Fruit fly (Drosophila melanogaster) ovary, adult (tissue): Measurements from ENCODE around the gene FoxL1.
A peak's percentile ranks its signal among the peaks of the same experiment; 100 is the strongest.

ENCODE experiments used
- CG17801 ChIP-seq: fragments of 200-800 bp; optimal IDR thresholded peaks from 2 replicates; lab custom pipeline; 2019; ENCODE audit warnings: missing biosample characterization, mild to moderate bottlenecking, missing genetic modification characterization, moderate library complexity; ENCODE audit not compliant: partially characterized antibody

Gene FoxL1

dm6 chr3L:4056812-4057211 is 38.1 kb downstream of the FoxL1 start:
- no peak for TF ChIP-seq CG17801 (GFP tag; lab: Kevin White, UChicago)

DNA sequence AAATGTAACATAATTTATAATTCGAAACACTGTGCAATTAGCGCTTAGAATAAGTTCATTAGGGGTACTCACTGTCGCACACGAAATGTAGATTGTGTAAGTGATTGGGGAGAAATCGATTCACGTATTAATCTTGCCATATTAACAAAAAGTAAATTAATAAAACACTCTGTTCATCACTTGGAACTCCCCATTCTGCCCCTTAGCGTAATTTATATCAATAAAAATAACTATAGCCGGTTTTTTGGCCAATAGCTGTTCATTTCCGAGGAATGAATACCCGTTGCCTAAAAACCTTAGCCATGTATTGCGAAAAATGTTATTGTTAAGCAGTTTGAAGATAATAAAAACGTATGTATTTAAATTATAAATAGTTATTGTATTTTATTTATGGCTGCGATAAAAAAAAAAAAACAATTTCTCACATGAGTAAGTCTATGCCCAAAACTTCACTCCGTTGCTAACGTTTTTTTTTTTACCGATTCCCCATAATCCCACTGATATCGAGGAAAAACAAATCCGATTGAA is 40.7 kb downstream of the FoxL1 start, which contains the start of gene Ugt305A1:
Gene Ugt305A1 (plus strand): TSS at position 478 of the 528 bp plus-strand sequence.
- TF ChIP-seq CG17801 (GFP tag; lab: Kevin White, UChicago), result no peak

- peak; percentile 22 for TF ChIP-seq CG17801 (GFP tag; lab: Kevin White, UChicago)
Observed at dm6 chr3L:4061921-4062474, 43.3 kb downstream of the FoxL1 start, which contains the start of gene dib. Gene dib (plus strand): TSS chr3L:4062292.

- TF ChIP-seq CG17801 (GFP tag; lab: Kevin White, UChicago), result no peak
Observed at dm6 chr3L:4068368-4068767, 49.7 kb downstream of the FoxL1 start.

- TF ChIP-seq CG17801 (GFP tag; lab: Kevin White, UChicago), result no peak
Observed at dm6 chr3L:4069069-4069468, 50.4 kb downstream of the FoxL1 start, which contains the start of gene CG32259. Gene CG32259 (plus strand): TSS chr3L:4069369.

dm6 chr3L:4070221-4070995 is 51.7 kb downstream of the FoxL1 start:
- TF ChIP-seq CG17801 (GFP tag; lab: Kevin White, UChicago), result peak; percentile 65
